Worm (Caenorhabditis elegans): Measurements from ENCODE around the gene enri-2.

Gene enri-2

ce11 chrX:14562286-14563086, 16.8 kb downstream of the enri-2 start:
- peak; percentile 70 for TF ChIP-seq ztf-4 (tag; optimal IDR thresholded peaks at IDR 0.05)
- peak; percentile 47 for TF ChIP-seq nhr-129 (tag; optimal IDR thresholded peaks at IDR 0.05)
- TF ChIP-seq nhr-12 (tag; optimal IDR thresholded peaks at IDR 0.05): no peak
- TF ChIP-seq sma-3 (GFP tag; optimal IDR thresholded peaks at IDR 0.05): no peak
- TF ChIP-seq snpc-4 (tag; optimal IDR thresholded peaks at IDR 0.05): no peak
- TF ChIP-seq lin-11 (tag; optimal IDR thresholded peaks at IDR 0.05): peak; percentile 2
- peak; percentile 87 for TF ChIP-seq nhr-21 (tag; optimal IDR thresholded peaks at IDR 0.05)
- no peak for TF ChIP-seq lin-39 (tag; optimal IDR thresholded peaks at IDR 0.05)
- no peak for TF ChIP-seq ama-1 (optimal IDR thresholded peaks at IDR 0.05)
- peak; percentile 45 for TF ChIP-seq elt-3 (tag; optimal IDR thresholded peaks at IDR 0.05)
- no peak for TF ChIP-seq nhr-77 (tag; optimal IDR thresholded peaks at IDR 0.05)
- peak; percentile 55 for TF ChIP-seq unc-55 (GFP tag; optimal IDR thresholded peaks at IDR 0.05)
- no peak for TF ChIP-seq Y55F3AM.14 (GFP tag; optimal IDR thresholded peaks at IDR 0.05)
- peak; percentile 95 for TF ChIP-seq sma-9 (GFP tag; optimal IDR thresholded peaks at IDR 0.05)
- TF ChIP-seq sma-9 (tag; optimal IDR thresholded peaks at IDR 0.05): no peak
- TF ChIP-seq lin-13 (GFP tag; optimal IDR thresholded peaks at IDR 0.05): peak; percentile 68
- TF ChIP-seq C34F6.9 (tag; optimal IDR thresholded peaks at IDR 0.05): peak; percentile 58
- TF ChIP-seq nhr-23 (tag; optimal IDR thresholded peaks at IDR 0.05): no peak
- no peak for TF ChIP-seq F13H6.1 (tag; optimal IDR thresholded peaks at IDR 0.05)
- peak; percentile 52 for TF ChIP-seq zag-1 (tag; optimal IDR thresholded peaks at IDR 0.05)
- peak in 1 of 2 experiments; percentile 78 for TF ChIP-seq lsy-2 (tag; optimal IDR thresholded peaks at IDR 0.05)
- peak; percentile 6 for TF ChIP-seq fos-1 (tag; optimal IDR thresholded peaks at IDR 0.05)
- no peak for TF ChIP-seq unc-62 (GFP tag; optimal IDR thresholded peaks at IDR 0.05)
- no peak for TF ChIP-seq elt-1 (tag; optimal IDR thresholded peaks at IDR 0.05)
- peak; percentile 58 for TF ChIP-seq sem-4 (tag; optimal IDR thresholded peaks at IDR 0.05)
- peak; percentile 82 for TF ChIP-seq nhr-6 (tag; optimal IDR thresholded peaks at IDR 0.05)
- peak; percentile 37 for TF ChIP-seq nhr-25 (tag; optimal IDR thresholded peaks at IDR 0.05)
- no peak for TF ChIP-seq egl-27 (tag; optimal IDR thresholded peaks at IDR 0.05)
- TF ChIP-seq aly-2 (tag; optimal IDR thresholded peaks at IDR 0.05): no peak
- TF ChIP-seq nhr-11 (tag; optimal IDR thresholded peaks at IDR 0.05): no peak
- TF ChIP-seq R02D3.7 (tag; optimal IDR thresholded peaks at IDR 0.05): no peak
- peak; percentile 74 for TF ChIP-seq crh-2 (tag; optimal IDR thresholded peaks at IDR 0.05)
- TF ChIP-seq dmd-4 (tag; optimal IDR thresholded peaks at IDR 0.05): peak; percentile 69
- peak; percentile 59 for TF ChIP-seq blmp-1 (tag; optimal IDR thresholded peaks at IDR 0.05; ENCODE audit: insufficient read depth)
- TF ChIP-seq ztf-11 (tag; optimal IDR thresholded peaks at IDR 0.05): no peak
- TF ChIP-seq peb-1 (tag; optimal IDR thresholded peaks at IDR 0.05): no peak
- peak in 1 of 2 experiments; percentile 24 for TF ChIP-seq mdl-1 (tag; optimal IDR thresholded peaks at IDR 0.05)
- no peak for TF ChIP-seq alr-1 (tag; optimal IDR thresholded peaks at IDR 0.05)

DNA sequence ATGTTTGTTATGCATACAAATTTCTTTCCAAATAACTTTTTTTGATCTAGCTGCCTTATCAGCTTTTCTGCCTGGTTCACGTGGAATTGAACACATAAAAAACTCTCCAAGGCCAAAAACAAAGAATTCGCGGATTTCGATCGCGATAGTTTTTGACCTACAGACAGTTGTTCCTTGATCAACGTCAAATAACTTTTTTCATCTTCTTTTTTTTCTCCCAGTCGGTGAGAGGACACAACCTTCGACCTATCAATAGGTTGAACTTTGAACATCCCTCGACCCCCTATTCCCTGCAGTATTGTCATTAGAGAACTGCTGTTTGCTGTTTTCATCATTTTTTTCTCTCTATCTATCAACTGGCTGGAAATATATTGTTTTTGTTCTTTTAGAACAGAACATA, 18.2 kb downstream of the enri-2 start:
- TF ChIP-seq R02D3.7 (tag; optimal IDR thresholded peaks at IDR 0.05) (no peak), Y55F3AM.14 (GFP tag; optimal IDR thresholded peaks at IDR 0.05) (no peak), nhr-21 (tag; optimal IDR thresholded peaks at IDR 0.05) (no peak), mdl-1 (tag; optimal IDR thresholded peaks at IDR 0.05) (no peak), nhr-6 (tag; optimal IDR thresholded peaks at IDR 0.05) (no peak), alr-1 (tag; optimal IDR thresholded peaks at IDR 0.05) (no peak), sma-9 (GFP tag; optimal IDR thresholded peaks at IDR 0.05) (peak; percentile 54), sma-9 (tag; optimal IDR thresholded peaks at IDR 0.05) (no peak), sma-3 (GFP tag; optimal IDR thresholded peaks at IDR 0.05) (no peak), nhr-129 (tag; optimal IDR thresholded peaks at IDR 0.05) (no peak)

DNA sequence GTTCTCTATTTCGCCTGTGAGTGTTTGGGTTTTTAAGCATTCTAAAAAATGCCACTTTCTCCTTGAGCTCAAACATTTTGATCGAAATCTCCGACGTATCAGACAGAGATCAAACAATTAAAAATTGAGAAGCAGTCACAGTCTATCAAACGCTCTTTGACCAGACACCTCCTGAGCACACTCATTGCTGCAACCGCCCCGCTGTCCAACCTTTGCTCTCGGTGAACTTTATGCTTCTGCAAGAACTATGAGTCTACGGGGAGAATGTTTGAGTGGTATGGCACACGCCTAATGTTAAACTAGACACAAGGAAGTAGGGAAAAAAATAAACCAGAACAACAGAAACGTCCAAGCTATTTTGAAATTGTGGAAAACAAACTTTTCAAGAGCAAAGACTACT, 19.6 kb downstream of the enri-2 start:
- TF ChIP-seq sma-9 (GFP tag; optimal IDR thresholded peaks at IDR 0.05) (peak; percentile 32), sma-9 (tag; optimal IDR thresholded peaks at IDR 0.05) (no peak), blmp-1 (tag; optimal IDR thresholded peaks at IDR 0.05; ENCODE audit: insufficient read depth) (no peak), nhr-23 (tag; optimal IDR thresholded peaks at IDR 0.05) (no peak)
